Fruit fly (Drosophila melanogaster): ENCODE data around the gene CG6184.

Gene CG6184

DNA sequence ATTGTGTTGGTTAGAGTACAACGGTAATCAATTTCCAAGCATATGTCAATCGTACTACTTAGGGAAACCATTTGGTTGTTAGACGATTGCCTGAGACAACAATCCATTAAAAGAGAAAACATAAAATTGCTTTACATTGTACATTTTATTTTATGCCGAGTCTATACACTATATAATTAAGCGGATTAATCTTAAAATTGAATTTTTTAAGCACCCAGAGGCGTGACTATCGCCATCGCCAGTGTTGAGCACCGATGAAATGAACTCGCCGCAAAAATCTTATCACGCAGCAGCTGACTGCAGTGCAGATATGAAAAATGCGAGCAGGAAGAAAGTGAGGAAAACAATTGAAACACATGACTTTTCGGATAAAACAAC, 14.8 kb downstream of the CG6184 start (continued):
- TF ChIP-seq CG14860 (GFP tag; IDR thresholded peaks at IDR 0.05; ENCODE audit: partially characterized antibody) (peak; percentile 68), Dp (GFP tag; optimal IDR thresholded peaks at IDR 0.05) (peak; percentile 47), Ravus (GFP tag; IDR thresholded peaks at IDR 0.05) (no peak), lilli (GFP tag; optimal IDR thresholded peaks at IDR 0.05) (no peak), br (optimal IDR thresholded peaks at IDR 0.05) (no peak), CG17802 (tag; optimal IDR thresholded peaks at IDR 0.05) (no peak), CTCF (GFP tag; optimal IDR thresholded peaks at IDR 0.05) (no peak), phol (tag; optimal IDR thresholded peaks at IDR 0.05) (peak; percentile 7), CG4820 (GFP tag; optimal IDR thresholded peaks at IDR 0.05) (no peak), inv (GFP tag; IDR thresholded peaks at IDR 0.05; ENCODE audit: partially characterized antibody) (peak; percentile 53), Asciz (GFP tag; optimal IDR thresholded peaks at IDR 0.05) (no peak), al (GFP tag; IDR thresholded peaks at IDR 0.05) (no peak), CG6813 (GFP tag; optimal IDR thresholded peaks at IDR 0.05) (no peak), CoRest (tag; optimal IDR thresholded peaks at IDR 0.05) (no peak), HmgZ (tag; optimal IDR thresholded peaks at IDR 0.05) (no peak), Jarid2 (GFP tag; optimal IDR thresholded peaks at IDR 0.05) (no peak), Ada2b (GFP tag; IDR thresholded peaks at IDR 0.05) (no peak), gce (GFP tag; IDR thresholded peaks at IDR 0.05) (no peak), grau (tag; optimal IDR thresholded peaks at IDR 0.05) (no peak), NFAT (GFP tag; IDR thresholded peaks at IDR 0.05) (no peak), CG15479 (GFP tag; optimal IDR thresholded peaks at IDR 0.05) (no peak), eve (GFP tag; optimal IDR thresholded peaks at IDR 0.05) (no peak), CG10147 (GFP tag; optimal IDR thresholded peaks at IDR 0.05) (no peak), fd102C (GFP tag; optimal IDR thresholded peaks at IDR 0.05) (no peak), stwl (tag; optimal IDR thresholded peaks at IDR 0.05) (peak; percentile 97), Xbp1 (GFP tag; optimal IDR thresholded peaks at IDR 0.05) (no peak), rib (GFP tag; IDR thresholded peaks at IDR 0.05) (peak; percentile 38; the same call in 1 of the 2 replicates), CG13287 (GFP tag; IDR thresholded peaks at IDR 0.05; ENCODE audit: partially characterized antibody) (peak; percentile 80), NC2β (GFP tag; optimal IDR thresholded peaks at IDR 0.05) (no peak), CG4328 (GFP tag; optimal IDR thresholded peaks at IDR 0.05) (no peak), Stat92E (GFP tag; optimal IDR thresholded peaks at IDR 0.05) (no peak), CG4424 (GFP tag; optimal IDR thresholded peaks at IDR 0.05) (no peak), CG10366 (GFP tag; IDR thresholded peaks at IDR 0.05) (peak; percentile 11; the same call in 1 of the 2 replicates), sc (optimal IDR thresholded peaks at IDR 0.05) (no peak), sc (GFP tag; optimal IDR thresholded peaks at IDR 0.05) (no peak), CG17568 (GFP tag; optimal IDR thresholded peaks at IDR 0.05) (no peak), lola (GFP tag; optimal IDR thresholded peaks at IDR 0.05) (no peak), Hr3 (GFP tag; optimal IDR thresholded peaks at IDR 0.05) (no peak), CG33213 (GFP tag; optimal IDR thresholded peaks at IDR 0.05) (no peak), unc-4 (GFP tag; IDR thresholded peaks at IDR 0.05; ENCODE audit: partially characterized antibody) (peak; percentile 64), ken (GFP tag; IDR thresholded peaks at IDR 0.05) (no peak), CG2199 (GFP tag; IDR thresholded peaks at IDR 0.05) (no peak), hb (GFP tag; IDR thresholded peaks at IDR 0.05; ENCODE audit: partially characterized antibody) (peak; percentile 69; the same call in 2 of the 3 replicates), tio (GFP tag; optimal IDR thresholded peaks at IDR 0.05) (no peak), Ssrp (tag; optimal IDR thresholded peaks at IDR 0.05) (no peak), Hmx (GFP tag; optimal IDR thresholded peaks at IDR 0.05) (no peak), sens-2 (GFP tag; IDR thresholded peaks at IDR 0.05) (no peak), CG7271 (tag; optimal IDR thresholded peaks at IDR 0.05) (no peak), Dek (tag; optimal IDR thresholded peaks at IDR 0.05) (no peak), BtbVII (GFP tag; optimal IDR thresholded peaks at IDR 0.05) (no peak), ham (GFP tag; IDR thresholded peaks at IDR 0.05) (no peak), ab (GFP tag; optimal IDR thresholded peaks at IDR 0.05) (no peak)
